Worm (Caenorhabditis elegans) whole organism, late embryonic: ENCODE data around the gene ccch-1.
"Not testable (repeated sequence)": the region's sequence is repeated elsewhere in the genome, so short reads cannot be mapped to it uniquely, and the experiment has no call there.

Source experiments
- C08G9.2 ChIP-seq: sonication (generic microtip); optimal IDR thresholded peaks from 2 replicates; lab custom pipeline; 2016; ENCODE audit warnings: mild to moderate bottlenecking, missing genetic modification characterization, moderate library complexity, missing compliant biosample characterization
- C38D4.7 ChIP-seq: fragments of 200-800 bp; sonication (Bioruptor generic); optimal IDR thresholded peaks from 2 replicates; lab custom pipeline; 2018; ENCODE audit warnings: mild to moderate bottlenecking, missing genetic modification characterization, moderate library complexity, missing compliant biosample characterization
- F13H6.1 ChIP-seq: sonication (generic microtip); optimal IDR thresholded peaks from 2 replicates; lab custom pipeline; 2016; ENCODE audit warnings: missing genetic modification characterization, missing compliant biosample characterization
- K02D7.2 ChIP-seq: sonication (generic microtip); optimal IDR thresholded peaks from 2 replicates; lab custom pipeline; 2017; ENCODE audit warnings: mild to moderate bottlenecking, missing genetic modification characterization, missing compliant biosample characterization
- K09A11.1 ChIP-seq: sonication (generic microtip); optimal IDR thresholded peaks from 2 replicates; lab custom pipeline; 2017; ENCODE audit warnings: antibody characterized with exemption, mild to moderate bottlenecking, missing genetic modification characterization, missing compliant biosample characterization; ENCODE audit not compliant: insufficient read depth
- ama-1 ChIP-seq: fragments of 150-350 bp; optimal IDR thresholded peaks from 2 replicates; lab custom pipeline; 2014
- ceh-18 ChIP-seq: sonication (generic microtip); optimal IDR thresholded peaks from 2 replicates; lab custom pipeline; 2016; ENCODE audit warnings: missing genetic modification characterization, missing compliant biosample characterization
- ceh-19 ChIP-seq: fragments of 200-800 bp; sonication (Bioruptor generic); optimal IDR thresholded peaks from 2 replicates; lab custom pipeline; 2018; ENCODE audit warnings: mild to moderate bottlenecking, missing genetic modification characterization, missing compliant biosample characterization
- ceh-2 ChIP-seq: sonication (generic microtip); optimal IDR thresholded peaks from 2 replicates; lab custom pipeline; 2016; ENCODE audit warnings: missing genotype, missing genetic modification characterization, missing compliant biosample characterization
- ceh-22 ChIP-seq: sonication (generic microtip); optimal IDR thresholded peaks from 2 replicates; lab custom pipeline; 2017; ENCODE audit warnings: missing biosample characterization, missing genetic modification characterization
- ceh-31 ChIP-seq: sonication (generic microtip); optimal IDR thresholded peaks from 2 replicates; lab custom pipeline; 2016; ENCODE audit warnings: missing genetic modification characterization, missing compliant biosample characterization
- ceh-34 ChIP-seq: sonication (generic microtip); optimal IDR thresholded peaks from 2 replicates; lab custom pipeline; 2016; ENCODE audit warnings: mild to moderate bottlenecking, missing genetic modification characterization, missing compliant biosample characterization
- ceh-48 ChIP-seq: sonication (generic microtip); optimal IDR thresholded peaks from 2 replicates; lab custom pipeline; 2016; ENCODE audit warnings: missing genetic modification characterization, inconsistent platforms, missing compliant biosample characterization
- dmd-4 ChIP-seq: sonication (generic microtip); optimal IDR thresholded peaks from 2 replicates; lab custom pipeline; 2016; ENCODE audit warnings: borderline replicate concordance, missing genetic modification characterization, missing compliant biosample characterization
- dve-1 ChIP-seq: sonication (generic microtip); optimal IDR thresholded peaks from 2 replicates; lab custom pipeline; 2017; ENCODE audit warnings: antibody characterized with exemption, mild to moderate bottlenecking, missing genetic modification characterization, missing compliant biosample characterization
- ets-4 ChIP-seq: sonication (generic microtip); optimal IDR thresholded peaks from 2 replicates; lab custom pipeline; 2016; ENCODE audit warnings: missing genetic modification characterization, missing compliant biosample characterization
- fax-1 ChIP-seq: sonication (generic microtip); optimal IDR thresholded peaks from 2 replicates; lab custom pipeline; 2016; ENCODE audit warnings: missing genotype, missing genetic modification characterization, missing compliant biosample characterization
- fkh-10 ChIP-seq: fragments of 150-350 bp; optimal IDR thresholded peaks from 2 replicates; lab custom pipeline; 2014; ENCODE audit warnings: missing biosample characterization, missing genetic modification reagents, missing genetic modification characterization
- hlh-13 ChIP-seq: fragments of 200-800 bp; sonication (Bioruptor generic); optimal IDR thresholded peaks from 2 replicates; lab custom pipeline; 2018; ENCODE audit warnings: mild to moderate bottlenecking, missing genetic modification characterization, missing compliant biosample characterization
- hlh-15 ChIP-seq: sonication (generic microtip); optimal IDR thresholded peaks from 2 replicates; lab custom pipeline; 2016; ENCODE audit warnings: missing genetic modification characterization, missing compliant biosample characterization
- hlh-8 ChIP-seq: sonication (generic microtip); optimal IDR thresholded peaks from 2 replicates; lab custom pipeline; 2016; ENCODE audit warnings: missing genotype, missing genetic modification characterization, missing compliant biosample characterization
- lin-11 ChIP-seq: fragments of 200-800 bp; sonication (Bioruptor generic); optimal IDR thresholded peaks from 2 replicates; lab custom pipeline; 2018; ENCODE audit warnings: mild to moderate bottlenecking, missing genetic modification characterization, missing compliant biosample characterization
- mec-3 ChIP-seq: sonication (generic microtip); optimal IDR thresholded peaks from 2 replicates; lab custom pipeline; 2016; ENCODE audit warnings: borderline replicate concordance, missing genetic modification characterization, missing compliant biosample characterization
- nfya-1 ChIP-seq: sonication (generic microtip); optimal IDR thresholded peaks from 2 replicates; lab custom pipeline; 2017; ENCODE audit warnings: missing genetic modification characterization, mild to moderate bottlenecking, missing compliant biosample characterization, antibody characterized with exemption, moderate library complexity
- nhr-11 ChIP-seq: fragments of 150-350 bp; optimal IDR thresholded peaks from 2 replicates; lab custom pipeline; 2014; ENCODE audit warnings: missing biosample characterization, missing genetic modification characterization
- nhr-232 ChIP-seq: sonication (generic microtip); optimal IDR thresholded peaks from 2 replicates; lab custom pipeline; 2016; ENCODE audit warnings: missing genetic modification characterization, missing compliant biosample characterization
- npax-4 ChIP-seq: sonication (generic microtip); optimal IDR thresholded peaks from 2 replicates; lab custom pipeline; 2016; ENCODE audit warnings: missing genetic modification characterization, missing compliant biosample characterization
- pag-3 ChIP-seq: sonication (generic microtip); optimal IDR thresholded peaks from 2 replicates; lab custom pipeline; 2016; ENCODE audit warnings: missing compliant biosample characterization, missing genetic modification characterization, borderline replicate concordance
- pax-1 ChIP-seq: fragments of 150-350 bp; optimal IDR thresholded peaks from 2 replicates; lab custom pipeline; 2014; ENCODE audit warnings: missing biosample characterization, missing genetic modification characterization
- pha-2 ChIP-seq: sonication (generic microtip); optimal IDR thresholded peaks from 2 replicates; lab custom pipeline; 2017; ENCODE audit warnings: mild to moderate bottlenecking, missing genetic modification characterization, missing compliant biosample characterization
- sdc-2 ChIP-seq: sonication (generic microtip); optimal IDR thresholded peaks from 2 replicates; lab custom pipeline; 2016; ENCODE audit warnings: missing genotype, missing genetic modification characterization, missing compliant biosample characterization
- sox-4 ChIP-seq: sonication (generic microtip); optimal IDR thresholded peaks from 2 replicates; lab custom pipeline; 2017; ENCODE audit warnings: mild to moderate bottlenecking, missing genetic modification characterization, inconsistent platforms, missing compliant biosample characterization
- unc-3 ChIP-seq, 2 experiments: fragments of 200-800 bp in 1 of 2; sonication (Bioruptor generic) in 1 of 2; sonication (generic microtip) in 1 of 2; conservative IDR thresholded peaks in 1 of 2; optimal IDR thresholded peaks in 1 of 2; 2 replicates each; pipeline versions ENCODE4 v1.3.6 to Lab custom; 2016 to 2022; ENCODE audit warnings: missing compliant biosample characterization in 2 of 2, missing genetic modification characterization in 2 of 2, missing genetic modification reagents in 1 of 2
- unc-55 ChIP-seq: sonication (generic microtip); optimal IDR thresholded peaks from 2 replicates; lab custom pipeline; 2017; ENCODE audit warnings: missing biosample characterization, missing genetic modification reagents, missing genetic modification characterization
- ztf-16 ChIP-seq: sonication (generic microtip); optimal IDR thresholded peaks from 2 replicates; lab custom pipeline; 2017; ENCODE audit warnings: missing genetic modification characterization, missing compliant biosample characterization

The ccch-1 gene

ce11 chrV:11527531-11527930, at the start of gene ccch-1:
TSS of gene ccch-1 (plus strand) at chrV:11527831.
- TF ChIP-seq fkh-10 (GFP tag; lab: Kevin White, UChicago) (no peak), C38D4.7 (GFP tag; lab: Kevin White, UChicago) (no peak), fax-1 (no peak), lin-11 (tag; lab: Kevin White, UChicago) (no peak), pag-3 (tag; lab: Kevin White, UChicago) (no peak)

DNA sequence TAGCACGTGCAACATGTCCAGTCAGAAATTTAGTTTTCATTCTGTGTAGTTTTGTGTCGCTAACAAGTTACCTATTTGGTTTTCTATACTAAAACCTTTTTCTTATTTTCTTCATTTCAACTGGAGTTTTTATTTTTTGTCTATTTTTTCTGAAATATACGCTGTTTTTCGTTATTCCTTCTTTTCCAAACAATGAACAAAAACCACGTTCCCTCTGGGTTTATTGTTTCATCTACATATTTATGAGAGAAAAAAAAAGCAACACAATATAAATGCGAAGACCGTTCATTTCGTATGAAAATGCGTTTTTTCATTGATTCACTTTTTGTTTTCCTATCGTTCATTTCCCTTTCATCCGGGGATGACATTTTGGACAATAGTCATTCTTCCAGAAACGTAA, 48.2 kb upstream of the ccch-1 start, which contains the start of gene T11F9.22:
Gene T11F9.22 (plus strand): TSS at position 301 of the 400 bp plus-strand sequence.
- TF ChIP-seq K02D7.2, result no peak
- TF ChIP-seq pha-2, result no peak
- TF ChIP-seq ztf-16 (tag; lab: Kevin White, UChicago), result no peak
- TF ChIP-seq ceh-48 (tag; lab: Kevin White, UChicago), result no peak
- no peak for TF ChIP-seq dmd-4 (tag; lab: Kevin White, UChicago)
- no peak for TF ChIP-seq fkh-10 (GFP tag; lab: Kevin White, UChicago)
- no peak for TF ChIP-seq npax-4 (tag; lab: Kevin White, UChicago)
- no peak for TF ChIP-seq ceh-34 (tag; lab: Kevin White, UChicago)
- no peak for TF ChIP-seq ceh-31
- TF ChIP-seq mec-3 (tag; lab: Kevin White, UChicago), result no peak
- TF ChIP-seq pag-3 (tag; lab: Kevin White, UChicago), result no peak
- TF ChIP-seq hlh-13 (GFP tag; lab: Kevin White, UChicago), result no peak
- no peak for TF ChIP-seq hlh-15
- no peak for TF ChIP-seq ceh-18

DNA sequence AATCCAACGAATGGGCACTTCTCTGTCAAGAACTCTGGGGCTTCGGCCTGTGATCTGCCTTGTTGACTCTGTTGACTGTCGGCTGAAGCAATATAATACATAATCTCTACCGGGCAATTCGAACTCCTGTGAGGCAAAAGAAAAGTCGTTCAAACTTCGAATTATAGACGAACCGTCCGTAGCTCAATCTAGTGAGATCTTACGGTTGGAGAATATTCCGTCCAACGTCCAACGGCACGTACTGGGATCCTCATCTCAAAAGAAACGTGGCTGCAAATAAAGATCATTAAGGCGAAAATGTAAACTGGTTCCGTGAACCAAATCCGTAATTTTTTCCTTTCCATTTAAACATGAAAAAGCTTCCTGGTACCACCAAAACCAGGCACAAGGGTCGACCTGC, 46.9 kb upstream of the ccch-1 start, which contains the start of gene T11F9.14:
Gene T11F9.14 (minus strand): TSS at position 101 of the 400 bp plus-strand sequence.
- not testable (repeated sequence) for TF ChIP-seq sdc-2, pax-1, ceh-48 (tag; lab: Kevin White, UChicago)
- TF ChIP-seq, all 69 proteins: peak for 0; not testable (repeated sequence) for 69

DNA sequence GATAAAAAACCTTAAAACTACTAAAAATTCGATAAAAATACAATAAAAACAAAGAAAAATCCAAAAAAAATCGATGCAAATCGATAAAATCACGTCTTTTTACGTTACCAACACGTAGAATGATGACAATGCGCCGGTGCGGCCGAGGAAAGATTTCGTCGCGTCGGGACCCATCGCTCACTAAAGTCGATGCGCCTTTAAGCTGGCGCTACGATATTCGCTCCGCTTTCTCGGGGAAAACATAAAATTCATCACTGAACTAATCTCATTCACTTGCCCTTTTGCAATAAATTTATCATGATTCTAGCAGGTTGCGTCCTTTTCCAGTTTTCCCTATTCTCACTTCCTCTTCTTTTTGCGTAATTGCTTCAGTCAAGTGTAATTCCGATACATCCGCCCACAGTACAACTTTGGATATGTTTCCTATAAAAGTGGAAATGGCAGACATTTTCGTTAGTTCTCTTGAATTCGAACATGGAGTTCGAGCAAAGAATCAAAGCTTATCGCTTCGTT, 44.0 kb upstream of the ccch-1 start, which contains the start of gene col-157:
Gene col-157 (plus strand): TSS at position 463 of the 513 bp plus-strand sequence.
- not testable (repeated sequence) for TF ChIP-seq F13H6.1; ceh-22 (tag; lab: Kevin White, UChicago); unc-55 (GFP tag; lab: Kevin White, UChicago)

ce11 chrV:11484404-11484803, 43.2 kb upstream of the ccch-1 start:
- no peak for TF ChIP-seq nhr-11 (tag; lab: Kevin White, UChicago)
- TF ChIP-seq ceh-34 (tag; lab: Kevin White, UChicago), result no peak
- TF ChIP-seq ceh-2, result no peak
- no peak for TF ChIP-seq hlh-13 (GFP tag; lab: Kevin White, UChicago)
- no peak for TF ChIP-seq sdc-2 (tag; lab: Kevin White, UChicago)
- TF ChIP-seq sox-4, result no peak
- TF ChIP-seq nhr-232 (tag; lab: Kevin White, UChicago), result no peak
- no peak for TF ChIP-seq C08G9.2 (tag; lab: Kevin White, UChicago)
- TF ChIP-seq ceh-22 (tag; lab: Kevin White, UChicago), result no peak
- no peak for TF ChIP-seq fkh-10 (GFP tag; lab: Kevin White, UChicago)
- TF ChIP-seq nfya-1 (tag; lab: Kevin White, UChicago), result no peak
- TF ChIP-seq ceh-19 (GFP tag; lab: Kevin White, UChicago), result no peak
- TF ChIP-seq ets-4 (tag; lab: Kevin White, UChicago), result no peak
- TF ChIP-seq hlh-8 (tag; lab: Kevin White, UChicago), result no peak
- TF ChIP-seq dve-1, result no peak
- no peak for TF ChIP-seq ama-1 (lab: Kevin White, UChicago)
- no peak for TF ChIP-seq fax-1
- TF ChIP-seq unc-3 (GFP tag; conservative IDR thresholded peaks at IDR 0.05; lab: Robert Waterston, UW), result no peak
- no peak for TF ChIP-seq unc-3 (tag; optimal IDR thresholded peaks at IDR 0.05; lab: Kevin White, UChicago)
- TF ChIP-seq F13H6.1, result no peak
- TF ChIP-seq K09A11.1 (tag; lab: Kevin White, UChicago), result no peak
